Worm (Caenorhabditis elegans): Measurements from ENCODE around the gene ccm-3.

DNA sequence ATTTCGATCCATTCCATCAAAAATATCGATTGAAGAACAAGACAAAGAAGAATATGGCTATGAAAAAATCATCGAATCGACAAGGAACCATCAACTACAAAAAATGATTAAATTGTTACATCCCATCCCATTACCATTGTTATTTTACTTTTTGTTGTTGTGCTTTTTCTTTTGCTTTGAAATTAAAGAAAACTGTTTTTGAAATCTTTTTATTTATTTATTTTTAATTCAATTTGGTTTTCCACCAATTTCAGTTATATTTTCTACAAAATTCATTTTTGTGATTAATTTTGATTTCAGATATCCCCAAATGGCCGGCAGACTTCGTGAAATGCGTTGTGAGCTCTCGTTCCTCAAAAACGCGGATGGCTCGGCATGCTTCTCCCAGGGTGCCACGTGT lies 14.6 kb downstream of the ccm-3 start, which contains the start of gene crn-5:
- TF ChIP-seq nhr-12 (tag; optimal IDR thresholded peaks at IDR 0.05) (no peak), hlh-1 (tag; optimal IDR thresholded peaks at IDR 0.05) (no peak), unc-62 (GFP tag; optimal IDR thresholded peaks at IDR 0.05) (no peak), elt-3 (tag; optimal IDR thresholded peaks at IDR 0.05) (no peak), elt-1 (tag; optimal IDR thresholded peaks at IDR 0.05; ENCODE audit: borderline replicate concordance, insufficient read depth) (no peak), ces-1 (GFP tag; optimal IDR thresholded peaks at IDR 0.05) (no peak)
